Worm (Caenorhabditis elegans) whole organism, L3 larva: ENCODE data around the gene eak-4.

ENCODE experiments used
- ZK546.5 ChIP-seq: sonication (generic microtip); optimal IDR thresholded peaks from 2 replicates; lab custom pipeline; 2017; ENCODE audit warnings: missing biosample characterization, missing genetic modification characterization
- ceh-82 ChIP-seq: fragments of 150-350 bp; optimal IDR thresholded peaks from 2 replicates; lab custom pipeline; 2014; ENCODE audit warnings: missing biosample characterization, missing genetic modification characterization
- elt-2 ChIP-seq: sonication (generic microtip); optimal IDR thresholded peaks from 2 replicates; lab custom pipeline; 2016; ENCODE audit warnings: missing genetic modification reagents, mild to moderate bottlenecking, missing genetic modification characterization, missing compliant biosample characterization
- nhr-12 ChIP-seq: fragments of 150-350 bp; optimal IDR thresholded peaks from 2 replicates; lab custom pipeline; 2014; ENCODE audit warnings: missing biosample characterization, missing genetic modification characterization
- nhr-76 ChIP-seq: fragments of 150-350 bp; sonication (generic microtip); optimal IDR thresholded peaks from 5 replicates; lab custom pipeline; 2014; ENCODE audit warnings: missing biosample characterization, missing genetic modification characterization
- pqm-1 ChIP-seq: fragments of 150-350 bp; optimal IDR thresholded peaks from 2 replicates; lab custom pipeline; 2017; ENCODE audit warnings: missing biosample characterization, missing genetic modification characterization, inconsistent platforms

- TF ChIP-seq nhr-76 (no peak), ZK546.5 (tag; lab: Kevin White, UChicago) (no peak), nhr-12 (no peak), ceh-82 (tag; lab: Kevin White, UChicago) (no peak), pqm-1 (tag; lab: Kevin White, UChicago) (no peak), elt-2 (tag; lab: Kevin White, UChicago) (peak; percentile 6)
Measured at ce11 chrIV:12558925-12559450, 33.7 kb upstream of the eak-4 start, which contains the start of the genes ZK795.2 and ZK795.3.
